Worm (Caenorhabditis elegans): Measurements from ENCODE around the gene fbxa-184.

fbxa-184 gene

DNA sequence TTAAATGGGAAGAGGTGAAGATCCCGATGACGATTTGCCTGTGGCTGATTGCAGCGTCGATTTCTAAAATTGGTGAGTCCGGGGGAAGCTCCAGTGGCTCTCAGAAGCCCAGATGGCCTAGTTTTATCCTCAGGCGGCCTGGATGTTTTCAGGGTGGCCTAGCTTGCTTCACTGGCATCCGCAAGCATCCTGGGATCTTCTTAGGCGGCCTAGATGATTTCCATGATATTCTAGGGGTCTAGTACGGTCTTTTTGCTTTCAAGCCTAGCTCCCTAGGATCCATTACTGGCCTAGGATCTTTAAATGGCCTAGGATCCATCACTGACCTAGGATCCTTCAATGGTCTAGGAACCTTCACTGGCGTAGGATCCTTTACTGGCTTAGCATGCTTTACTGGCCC, 39.1 kb upstream of the fbxa-184 start:
- TF ChIP-seq zfh-2 (GFP tag; conservative IDR thresholded peaks at IDR 0.05) (0 out of 2 replicates have a peak, but pooled peaks have one; percentile 33), F52B5.7 (tag; optimal IDR thresholded peaks at IDR 0.05) (no peak)

DNA sequence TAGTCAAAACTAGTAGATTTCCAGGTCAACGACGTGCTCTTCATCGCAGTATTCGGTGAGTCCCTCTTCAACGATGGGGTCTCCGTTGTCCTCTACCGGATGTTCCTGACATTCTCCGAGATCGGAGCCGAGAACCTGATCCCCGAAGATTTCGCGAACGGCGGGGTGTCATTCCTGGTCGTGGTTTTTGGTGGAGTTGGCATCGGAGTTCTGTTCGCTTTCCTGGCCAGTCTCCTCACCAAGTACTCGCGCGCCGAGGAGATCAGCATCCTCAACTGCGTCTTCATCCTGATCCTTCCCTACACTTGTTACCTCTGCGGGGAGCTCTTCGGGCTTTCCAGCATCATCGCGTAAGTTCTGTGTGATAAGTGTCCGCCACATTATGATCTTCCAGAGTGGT, 37.4 kb upstream of the fbxa-184 start:
- peak; percentile 29; the same call in 1 of the 2 replicates for TF ChIP-seq zfh-2 (GFP tag; conservative IDR thresholded peaks at IDR 0.05)
- TF ChIP-seq unc-130 (GFP tag; optimal IDR thresholded peaks at IDR 0.05), result no peak

DNA sequence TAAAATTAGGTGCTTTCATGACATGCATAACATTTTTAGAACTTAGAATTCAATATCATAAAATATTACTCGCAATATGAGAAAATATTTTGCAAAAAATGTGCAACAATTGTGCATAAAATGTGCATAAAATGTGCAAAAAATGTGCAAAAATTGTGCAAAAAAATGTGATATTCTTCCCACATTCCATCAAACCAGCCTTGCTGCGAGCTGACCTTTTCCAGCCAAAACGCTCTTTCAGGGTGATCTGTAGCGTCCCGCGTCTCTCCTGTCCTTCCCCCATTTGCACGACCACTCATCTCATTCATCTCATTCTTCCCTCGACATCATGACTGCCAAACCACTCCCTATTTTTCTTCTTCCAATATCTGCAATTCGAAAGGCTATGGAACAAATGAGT, 34.0 kb upstream of the fbxa-184 start, which contains the start of gene fbxb-17:
TSS of gene fbxb-17 (plus strand) at position 301 of the 400 bp plus-strand sequence.
- TF ChIP-seq F55B11.4 (tag; optimal IDR thresholded peaks at IDR 0.05; ENCODE audit: borderline replicate concordance, insufficient read depth), result no peak
- no peak for TF ChIP-seq ztf-18 (tag; optimal IDR thresholded peaks at IDR 0.05)
- no peak for TF ChIP-seq F57A8.1 (GFP tag; optimal IDR thresholded peaks at IDR 0.05)
- no peak for TF ChIP-seq lin-40 (tag; optimal IDR thresholded peaks at IDR 0.05)
- no peak for TF ChIP-seq egl-44 (GFP tag; IDR thresholded peaks at IDR 0.05)
- no peak for TF ChIP-seq Y53F4B.3 (GFP tag; IDR thresholded peaks at IDR 0.05)
- no peak for TF ChIP-seq madf-6 (GFP tag; IDR thresholded peaks at IDR 0.05)
- TF ChIP-seq snpc-1.3 (tag; optimal IDR thresholded peaks at IDR 0.05; ENCODE audit: insufficient read depth), result no peak
- no peak for TF ChIP-seq Y67H2A.10 (GFP tag; conservative IDR thresholded peaks at IDR 0.05)
- TF ChIP-seq nhr-120 (GFP tag; IDR thresholded peaks at IDR 0.05), result no peak
- TF ChIP-seq unc-62 (GFP tag; optimal IDR thresholded peaks at IDR 0.05), result no peak
- TF ChIP-seq aptf-3 (GFP tag; IDR thresholded peaks at IDR 0.05), result no peak
- TF ChIP-seq tbp1 (GFP tag; optimal IDR thresholded peaks at IDR 0.05), result no peak
- TF ChIP-seq efl-1 (GFP tag; optimal IDR thresholded peaks at IDR 0.05), result no peak
- no peak for TF ChIP-seq lin-54 (GFP tag; optimal IDR thresholded peaks at IDR 0.05)

DNA sequence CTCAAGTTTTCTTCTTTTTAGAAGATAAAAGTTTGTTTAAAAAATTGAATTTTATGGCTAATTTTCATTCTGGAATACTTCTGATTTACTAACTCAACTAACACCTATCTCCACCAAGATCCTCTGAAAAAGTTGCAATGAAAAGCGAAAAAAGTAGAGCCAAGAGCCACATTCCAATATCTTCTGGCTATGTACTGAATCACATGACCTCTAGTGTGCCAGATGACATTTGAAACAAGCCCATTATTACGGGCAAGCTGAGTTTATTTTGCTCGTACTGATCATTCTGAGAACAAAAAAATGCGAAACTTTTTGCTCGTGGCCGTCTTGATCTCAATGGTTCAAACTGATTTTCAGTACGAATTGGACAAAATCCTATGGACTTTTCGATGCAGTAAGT, 31.0 kb upstream of the fbxa-184 start, which contains the start of gene irld-36:
TSS of gene irld-36 (plus strand) at position 301 of the 400 bp plus-strand sequence.
- TF ChIP-seq Y95B8A.8 (GFP tag; IDR thresholded peaks at IDR 0.05) (no peak), nfyb-1 (GFP tag; IDR thresholded peaks at IDR 0.05) (no peak), F57A8.1 (GFP tag; optimal IDR thresholded peaks at IDR 0.05) (no peak), cebp-2 (GFP tag; IDR thresholded peaks at IDR 0.05) (no peak)

DNA sequence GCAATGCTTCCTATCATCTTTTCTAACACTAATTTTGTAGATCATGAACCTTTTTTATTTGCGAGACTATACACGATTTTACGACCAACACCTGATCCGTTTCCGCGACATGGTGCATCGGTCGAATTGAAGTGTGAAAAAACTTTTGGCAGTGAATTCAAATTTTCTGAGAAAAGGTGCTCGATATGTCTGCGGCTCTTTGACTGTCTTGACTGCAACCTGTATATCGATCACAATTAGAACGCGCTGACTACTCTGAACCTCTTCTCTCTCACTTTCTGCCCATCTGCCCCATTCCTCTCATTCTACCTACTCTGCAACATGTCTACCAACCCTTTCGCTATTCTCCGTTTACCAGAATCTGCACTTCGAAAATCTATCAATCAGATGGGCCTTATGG, 27.8 kb upstream of the fbxa-184 start, which contains the start of gene fbxb-26:
TSS of gene fbxb-26 (plus strand) at position 301 of the 400 bp plus-strand sequence.
- TF ChIP-seq madf-3 (GFP tag; IDR thresholded peaks at IDR 0.05) (no peak), lin-54 (GFP tag; optimal IDR thresholded peaks at IDR 0.05) (no peak), ccch-3 (GFP tag; optimal IDR thresholded peaks at IDR 0.05) (no peak), rcor-1 (GFP tag; IDR thresholded peaks at IDR 0.05) (no peak), somi-1 (GFP tag; optimal IDR thresholded peaks at IDR 0.05) (no peak), chd-7 (tag; optimal IDR thresholded peaks at IDR 0.05) (no peak), zfh-2 (GFP tag; conservative IDR thresholded peaks at IDR 0.05) (no peak), Y79H2A.3 (GFP tag; conservative IDR thresholded peaks at IDR 0.05) (no peak), egl-44 (GFP tag; IDR thresholded peaks at IDR 0.05) (no peak), let-607 (tag; optimal IDR thresholded peaks at IDR 0.05) (no peak), B0261.1 (tag; optimal IDR thresholded peaks at IDR 0.05) (no peak), nhr-179 (tag; optimal IDR thresholded peaks at IDR 0.05) (no peak), snpc-1.1 (tag; optimal IDR thresholded peaks at IDR 0.05; ENCODE audit: insufficient read depth) (no peak), F57A8.1 (GFP tag; optimal IDR thresholded peaks at IDR 0.05) (no peak), hmg-20 (GFP tag; IDR thresholded peaks at IDR 0.05) (no peak), ceh-40 (GFP tag; IDR thresholded peaks at IDR 0.05) (no peak)

All from whole organism, young adult.